Worm (Caenorhabditis elegans): ENCODE results near the gene cas-1.

- no peak for TF ChIP-seq ama-1 (optimal IDR thresholded peaks at IDR 0.05)
- no peak for TF ChIP-seq tra-4 (tag; optimal IDR thresholded peaks at IDR 0.05)
- no peak for TF ChIP-seq F13C5.2 (tag; optimal IDR thresholded peaks at IDR 0.05)
- no peak for TF ChIP-seq aly-1 (tag; optimal IDR thresholded peaks at IDR 0.05)
Measured at ce11 chrX:16808526-16808925, 4.9 kb downstream of the cas-1 start.

Measured in whole organism, early embryonic.